Worm (Caenorhabditis elegans) whole organism, late embryonic: ENCODE measurements around the gene F28C1.1.

Experiments used
- C08G9.2 ChIP-seq: sonication (generic microtip); optimal IDR thresholded peaks from 2 replicates; lab custom pipeline; 2016; ENCODE audit warnings: mild to moderate bottlenecking, missing genetic modification characterization, moderate library complexity, missing compliant biosample characterization
- F13H6.1 ChIP-seq: sonication (generic microtip); optimal IDR thresholded peaks from 2 replicates; lab custom pipeline; 2016; ENCODE audit warnings: missing genetic modification characterization, missing compliant biosample characterization
- ceh-14 ChIP-seq: sonication (generic microtip); optimal IDR thresholded peaks from 2 replicates; lab custom pipeline; 2016; ENCODE audit warnings: missing genotype, missing genetic modification characterization, missing compliant biosample characterization
- ceh-18 ChIP-seq: sonication (generic microtip); optimal IDR thresholded peaks from 2 replicates; lab custom pipeline; 2016; ENCODE audit warnings: missing genetic modification characterization, missing compliant biosample characterization
- ceh-2 ChIP-seq: sonication (generic microtip); optimal IDR thresholded peaks from 2 replicates; lab custom pipeline; 2016; ENCODE audit warnings: missing genotype, missing genetic modification characterization, missing compliant biosample characterization
- ceh-24 ChIP-seq: sonication (generic microtip); optimal IDR thresholded peaks from 2 replicates; lab custom pipeline; 2016; ENCODE audit warnings: mild to moderate bottlenecking, missing genetic modification characterization, missing compliant biosample characterization
- ceh-48 ChIP-seq: sonication (generic microtip); optimal IDR thresholded peaks from 2 replicates; lab custom pipeline; 2016; ENCODE audit warnings: missing genetic modification characterization, inconsistent platforms, missing compliant biosample characterization
- ceh-9 ChIP-seq: sonication (generic microtip); optimal IDR thresholded peaks from 2 replicates; lab custom pipeline; 2016; ENCODE audit warnings: mild to moderate bottlenecking, missing genetic modification characterization, inconsistent platforms, missing compliant biosample characterization
- che-1 ChIP-seq: sonication (generic microtip); optimal IDR thresholded peaks from 2 replicates; lab custom pipeline; 2016; ENCODE audit warnings: mild to moderate bottlenecking, missing genetic modification characterization, missing compliant biosample characterization
- dve-1 ChIP-seq: sonication (generic microtip); optimal IDR thresholded peaks from 2 replicates; lab custom pipeline; 2017; ENCODE audit warnings: antibody characterized with exemption, mild to moderate bottlenecking, missing genetic modification characterization, missing compliant biosample characterization
- elt-4 ChIP-seq: sonication (generic microtip); optimal IDR thresholded peaks from 2 replicates; lab custom pipeline; 2016; ENCODE audit warnings: missing genetic modification characterization, missing compliant biosample characterization
- ets-4 ChIP-seq: sonication (generic microtip); optimal IDR thresholded peaks from 2 replicates; lab custom pipeline; 2016; ENCODE audit warnings: missing genetic modification characterization, missing compliant biosample characterization
- eyg-1 ChIP-seq: sonication (generic microtip); optimal IDR thresholded peaks from 2 replicates; lab custom pipeline; 2016; ENCODE audit warnings: missing genotype, missing genetic modification characterization, missing compliant biosample characterization
- fax-1 ChIP-seq: sonication (generic microtip); optimal IDR thresholded peaks from 2 replicates; lab custom pipeline; 2016; ENCODE audit warnings: missing genotype, missing genetic modification characterization, missing compliant biosample characterization
- fkh-6 ChIP-seq: sonication (generic microtip); optimal IDR thresholded peaks from 2 replicates; lab custom pipeline; 2016; ENCODE audit warnings: missing genetic modification characterization, missing compliant biosample characterization
- hlh-13 ChIP-seq: fragments of 200-800 bp; sonication (Bioruptor generic); optimal IDR thresholded peaks from 2 replicates; lab custom pipeline; 2018; ENCODE audit warnings: mild to moderate bottlenecking, missing genetic modification characterization, missing compliant biosample characterization
- hlh-6 ChIP-seq: sonication (generic microtip); optimal IDR thresholded peaks from 2 replicates; lab custom pipeline; 2016; ENCODE audit warnings: missing genotype, missing genetic modification characterization, missing compliant biosample characterization
- madf-2 ChIP-seq: sonication (generic microtip); optimal IDR thresholded peaks from 2 replicates; lab custom pipeline; 2017; ENCODE audit warnings: missing genetic modification characterization, missing compliant biosample characterization
- mec-3 ChIP-seq: sonication (generic microtip); optimal IDR thresholded peaks from 2 replicates; lab custom pipeline; 2016; ENCODE audit warnings: borderline replicate concordance, missing genetic modification characterization, missing compliant biosample characterization
- nfya-1 ChIP-seq: sonication (generic microtip); optimal IDR thresholded peaks from 2 replicates; lab custom pipeline; 2017; ENCODE audit warnings: missing genetic modification characterization, mild to moderate bottlenecking, missing compliant biosample characterization, antibody characterized with exemption, moderate library complexity
- nhr-232 ChIP-seq: sonication (generic microtip); optimal IDR thresholded peaks from 2 replicates; lab custom pipeline; 2016; ENCODE audit warnings: missing genetic modification characterization, missing compliant biosample characterization
- npax-4 ChIP-seq: sonication (generic microtip); optimal IDR thresholded peaks from 2 replicates; lab custom pipeline; 2016; ENCODE audit warnings: missing genetic modification characterization, missing compliant biosample characterization
- pros-1 ChIP-seq: fragments of 150-350 bp; optimal IDR thresholded peaks from 2 replicates; lab custom pipeline; 2014; ENCODE audit warnings: missing biosample characterization, missing genetic modification reagents, missing genetic modification characterization
- ref-2 ChIP-seq: sonication (generic microtip); optimal IDR thresholded peaks from 2 replicates; lab custom pipeline; 2016; ENCODE audit warnings: missing genetic modification characterization, missing compliant biosample characterization
- sox-2 ChIP-seq: fragments of 200-800 bp; sonication (Bioruptor generic); IDR thresholded peaks from 2 replicates; pipeline ENCODE4 v1.3.6; 2022; ENCODE audit warnings: missing genetic modification reagents, missing genetic modification characterization, missing compliant biosample characterization
- syd-9 ChIP-seq: sonication (generic microtip); optimal IDR thresholded peaks from 2 replicates; lab custom pipeline; 2016; ENCODE audit warnings: mild to moderate bottlenecking, missing genetic modification characterization, moderate library complexity, missing compliant biosample characterization
- tbx-2 ChIP-seq: sonication (generic microtip); optimal IDR thresholded peaks from 2 replicates; lab custom pipeline; 2016; ENCODE audit warnings: missing genetic modification characterization, missing compliant biosample characterization
- tbx-7 ChIP-seq: sonication (generic microtip); optimal IDR thresholded peaks from 2 replicates; lab custom pipeline; 2016; ENCODE audit warnings: missing genotype, missing genetic modification characterization, missing compliant biosample characterization
- unc-3 ChIP-seq, 2 experiments: fragments of 200-800 bp in 1 of 2; sonication (Bioruptor generic) in 1 of 2; sonication (generic microtip) in 1 of 2; conservative IDR thresholded peaks in 1 of 2; optimal IDR thresholded peaks in 1 of 2; 2 replicates each; pipeline versions ENCODE4 v1.3.6 to Lab custom; 2016 to 2022; ENCODE audit warnings: missing compliant biosample characterization in 2 of 2, missing genetic modification characterization in 2 of 2, missing genetic modification reagents in 1 of 2
- unc-55 ChIP-seq: sonication (generic microtip); optimal IDR thresholded peaks from 2 replicates; lab custom pipeline; 2017; ENCODE audit warnings: missing biosample characterization, missing genetic modification reagents, missing genetic modification characterization
- unc-86 ChIP-seq: sonication (generic microtip); optimal IDR thresholded peaks from 2 replicates; lab custom pipeline; 2016; ENCODE audit warnings: missing genetic modification characterization, missing compliant biosample characterization
- ztf-16 ChIP-seq: sonication (generic microtip); optimal IDR thresholded peaks from 2 replicates; lab custom pipeline; 2017; ENCODE audit warnings: missing genetic modification characterization, missing compliant biosample characterization

The F28C1.1 gene

ce11 chrV:12470324-12470723 is 19.7 kb downstream of the F28C1.1 start (continued):
- TF ChIP-seq ceh-9 (tag; lab: Kevin White, UChicago) (no peak), nhr-232 (tag; lab: Kevin White, UChicago) (no peak), hlh-6 (tag; lab: Kevin White, UChicago) (no peak), ets-4 (tag; lab: Kevin White, UChicago) (no peak), tbx-2 (tag; lab: Kevin White, UChicago) (no peak)

DNA sequence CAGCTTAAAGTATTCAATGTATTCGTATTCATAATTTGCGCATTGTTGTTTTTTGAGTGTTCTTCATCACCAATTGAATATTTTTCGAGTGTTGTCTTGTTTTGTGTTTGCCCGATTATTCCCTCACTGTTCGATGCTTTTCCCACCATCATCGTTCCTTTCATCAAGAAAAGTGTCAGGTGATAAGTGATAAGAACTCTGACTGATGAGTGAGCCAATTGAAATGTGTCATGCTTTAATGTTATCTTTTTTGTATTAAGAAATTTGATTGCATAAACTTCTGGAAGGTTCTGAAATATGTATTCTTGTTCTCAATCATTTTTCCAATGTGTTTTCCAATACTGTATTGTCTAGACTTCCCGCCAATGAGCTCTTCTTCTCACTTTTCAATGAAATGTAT is 24.8 kb downstream of the F28C1.1 start:
- no peak for TF ChIP-seq hlh-13 (GFP tag; lab: Kevin White, UChicago)
- no peak for TF ChIP-seq ceh-18 (tag; lab: Kevin White, UChicago)

DNA sequence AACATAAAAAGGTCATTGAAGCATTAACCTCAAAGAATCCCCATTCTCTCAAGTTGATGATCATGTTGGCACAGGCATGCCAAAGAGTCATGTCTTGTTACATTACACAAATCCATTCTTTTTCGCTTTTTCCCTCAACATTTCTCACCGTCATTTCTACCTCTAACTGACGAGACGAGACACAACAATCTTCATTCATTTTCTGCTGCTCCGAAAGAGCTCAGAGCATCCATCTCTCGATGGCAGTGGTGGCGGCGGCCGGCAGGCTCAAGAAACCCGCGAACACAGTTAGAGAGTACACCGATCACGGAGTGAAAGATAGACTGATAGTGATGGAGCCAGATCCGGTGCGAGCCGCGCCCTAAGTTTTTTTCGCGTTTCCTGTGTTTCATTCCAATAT is 26.5 kb downstream of the F28C1.1 start:
- TF ChIP-seq F13H6.1 (tag; lab: Kevin White, UChicago), result no peak
- TF ChIP-seq ceh-18 (tag; lab: Kevin White, UChicago), result peak; percentile 69
- TF ChIP-seq madf-2 (tag; lab: Kevin White, UChicago), result no peak
- no peak for TF ChIP-seq ceh-2 (tag; lab: Kevin White, UChicago)
- TF ChIP-seq unc-55 (GFP tag; lab: Kevin White, UChicago), result peak; percentile 33

DNA sequence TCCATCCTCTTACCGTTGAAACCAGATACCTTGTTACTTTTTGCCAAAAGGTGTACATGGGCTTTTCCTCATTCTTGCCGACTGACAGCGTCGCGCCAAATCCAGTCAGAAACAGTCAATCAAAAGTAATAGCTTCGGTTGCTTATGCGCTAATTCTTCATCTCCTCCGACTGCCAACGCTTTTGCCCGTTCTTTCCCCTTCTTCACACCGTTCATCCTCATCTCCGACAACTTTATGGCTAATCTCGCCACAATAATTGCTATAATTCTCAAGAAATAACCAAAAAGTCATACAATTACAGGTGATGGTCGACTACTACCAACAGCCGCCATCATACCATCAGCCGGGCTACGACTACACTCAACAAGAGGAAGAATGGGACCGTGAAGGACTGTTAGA is 27.5 kb downstream of the F28C1.1 start, which contains the start of gene atn-1:
TSS of gene atn-1 (plus strand) at position 301 of the 400 bp plus-strand sequence.
- TF ChIP-seq mec-3 (tag; lab: Kevin White, UChicago), result no peak
- no peak for TF ChIP-seq che-1
- no peak for TF ChIP-seq ceh-14

- no peak for TF ChIP-seq fax-1
- TF ChIP-seq unc-3 (GFP tag; conservative IDR thresholded peaks at IDR 0.05; lab: Robert Waterston, UW), result no peak
- no peak for TF ChIP-seq unc-3 (tag; optimal IDR thresholded peaks at IDR 0.05; lab: Kevin White, UChicago)
- peak; percentile 49 for TF ChIP-seq ceh-18 (tag; lab: Kevin White, UChicago)
- TF ChIP-seq F13H6.1 (tag; lab: Kevin White, UChicago), result no peak
- TF ChIP-seq fkh-6 (tag; lab: Kevin White, UChicago), result no peak
- TF ChIP-seq dve-1 (tag; lab: Kevin White, UChicago), result no peak
Observed at ce11 chrV:12478990-12479389, 28.4 kb downstream of the F28C1.1 start.

- TF ChIP-seq npax-4 (tag; lab: Kevin White, UChicago) (no peak), ceh-24 (tag; lab: Kevin White, UChicago) (no peak), syd-9 (tag; lab: Kevin White, UChicago) (no peak), ceh-9 (tag; lab: Kevin White, UChicago) (no peak), madf-2 (tag; lab: Kevin White, UChicago) (no peak), fax-1 (no peak), pros-1 (tag; lab: Kevin White, UChicago) (no peak), elt-4 (tag; lab: Kevin White, UChicago) (no peak), unc-86 (tag; lab: Kevin White, UChicago) (no peak), sox-2 (GFP tag; lab: Robert Waterston, UW) (no peak), ref-2 (tag; lab: Kevin White, UChicago) (no peak), C08G9.2 (no peak), ztf-16 (tag; lab: Kevin White, UChicago) (no peak)
- TF ChIP-seq, all 69 proteins: peak for 0
Observed at ce11 chrV:12484585-12484984, 34.0 kb downstream of the F28C1.1 start, which contains the start of gene srt-39. Gene srt-39, plus strand, starts transcription at chrV:12484885.

DNA sequence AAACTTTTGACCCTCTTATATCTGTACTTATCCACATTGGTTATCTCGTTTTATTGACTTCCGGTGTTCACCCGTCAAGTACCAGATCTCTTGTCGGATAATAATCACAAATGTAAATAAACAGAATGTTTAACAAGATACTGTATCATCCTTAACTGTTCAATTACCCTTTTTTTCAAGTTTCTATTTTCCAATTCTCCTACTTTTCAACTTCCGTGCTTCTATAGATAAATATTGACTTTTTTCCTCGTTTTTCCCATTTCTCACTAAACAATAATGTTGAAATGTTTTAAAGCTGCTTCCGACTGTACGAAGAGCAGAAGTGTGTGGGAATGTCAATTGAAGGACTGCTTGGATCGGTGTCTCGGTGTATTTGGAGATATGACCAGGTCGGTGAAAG is 36.3 kb downstream of the F28C1.1 start, which contains the start of gene inx-11:
TSS of gene inx-11 (plus strand) at position 301 of the 400 bp plus-strand sequence.
- TF ChIP-seq che-1 (no peak), ceh-9 (tag; lab: Kevin White, UChicago) (no peak), npax-4 (tag; lab: Kevin White, UChicago) (no peak), ceh-14 (no peak), ceh-48 (tag; lab: Kevin White, UChicago) (no peak), tbx-7 (no peak), madf-2 (tag; lab: Kevin White, UChicago) (no peak), eyg-1 (tag; lab: Kevin White, UChicago) (no peak), nfya-1 (tag; lab: Kevin White, UChicago) (no peak)
